Worm (Caenorhabditis elegans): Measurements from ENCODE around the gene T09F3.4.

- no peak for TF ChIP-seq F13C5.2 (tag; optimal IDR thresholded peaks at IDR 0.05)
- TF ChIP-seq ama-1 (optimal IDR thresholded peaks at IDR 0.05), result no peak
- TF ChIP-seq flt-1 (GFP tag; IDR thresholded peaks at IDR 0.05), result no peak
- no peak for TF ChIP-seq ceh-13 (GFP tag; optimal IDR thresholded peaks at IDR 0.05)
- TF ChIP-seq hmbx-1 (tag; optimal IDR thresholded peaks at IDR 0.05), result no peak
Observed at ce11 chrII:10416332-10416863, 20.9 kb downstream of the T09F3.4 start, which contains the start of gene eif-2A.

Data from whole organism, early embryonic.